Worm (Caenorhabditis elegans): ENCODE data around the gene rac-2.
A peak's percentile ranks its signal among the peaks of the same experiment; 100 is the strongest.

The rac-2 gene

DNA sequence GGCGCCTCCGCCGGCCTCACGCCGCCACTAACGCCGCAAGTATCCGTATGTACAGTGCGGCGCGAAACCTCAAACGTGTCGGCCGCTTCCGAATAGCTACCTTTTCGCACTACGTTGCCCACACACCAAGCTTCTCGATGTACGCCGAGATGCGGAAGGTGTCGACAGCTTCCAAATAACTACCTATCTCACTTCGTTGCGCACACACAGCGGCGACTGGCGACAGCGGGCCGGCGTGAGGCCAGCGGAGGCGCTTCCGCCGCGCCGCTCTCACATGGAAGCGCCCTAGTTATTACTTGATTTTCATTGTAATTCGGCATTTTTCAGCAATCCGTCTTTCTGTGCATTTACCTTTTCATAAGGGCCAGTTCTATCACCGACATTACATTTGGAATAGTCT lies 22.5 kb downstream of the rac-2 start:
- TF ChIP-seq tbx-11 (GFP tag; IDR thresholded peaks at IDR 0.05), result no peak
- TF ChIP-seq sea-1 (GFP tag; conservative IDR thresholded peaks at IDR 0.05), result 0 out of 2 replicates have a peak, but pooled peaks have one; percentile 5

ce11 chrIV:16332585-16332984 lies 24.6 kb downstream of the rac-2 start, which contains the start of gene srz-71:
TSS of gene srz-71 (plus strand) at chrIV:16332885.
- no peak for TF ChIP-seq tra-4 (tag; optimal IDR thresholded peaks at IDR 0.05)
- TF ChIP-seq sea-1 (GFP tag; conservative IDR thresholded peaks at IDR 0.05), result no peak
- no peak for TF ChIP-seq hmbx-1 (tag; optimal IDR thresholded peaks at IDR 0.05)
- no peak for TF ChIP-seq hmg-4 (GFP tag; optimal IDR thresholded peaks at IDR 0.05)
- no peak for TF ChIP-seq ceh-36 (tag; optimal IDR thresholded peaks at IDR 0.05)
- TF ChIP-seq tbx-11 (GFP tag; IDR thresholded peaks at IDR 0.05), result no peak
- TF ChIP-seq hnd-1 (tag; optimal IDR thresholded peaks at IDR 0.05), result no peak
- TF ChIP-seq flt-1 (GFP tag; IDR thresholded peaks at IDR 0.05), result no peak
- no peak for TF ChIP-seq ets-7 (tag; optimal IDR thresholded peaks at IDR 0.05)
- no peak for TF ChIP-seq B0310.2 (tag; optimal IDR thresholded peaks at IDR 0.05)

DNA sequence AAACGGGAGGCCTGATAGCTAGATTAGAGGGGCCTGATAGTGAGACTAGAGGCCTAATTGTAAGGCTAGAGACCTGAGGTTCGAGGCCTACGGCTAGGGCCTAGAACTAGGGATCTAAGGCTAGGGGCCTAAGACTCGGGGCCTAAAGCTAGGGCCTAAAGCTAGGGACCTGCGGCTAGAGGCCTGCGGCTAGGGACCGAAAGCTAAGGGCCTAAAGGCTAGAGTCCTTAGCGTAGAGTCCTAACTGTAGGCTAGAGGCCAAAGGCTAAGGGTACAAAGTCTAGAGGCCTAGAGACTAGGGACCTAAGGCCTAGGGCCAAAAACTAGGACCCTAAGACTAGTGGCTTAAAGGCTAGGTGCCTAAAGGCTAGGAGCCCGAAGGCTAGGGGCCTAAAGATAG lies 25.1 kb downstream of the rac-2 start:
- TF ChIP-seq aly-1 (tag; optimal IDR thresholded peaks at IDR 0.05), result no peak
- TF ChIP-seq B0310.2 (tag; optimal IDR thresholded peaks at IDR 0.05), result no peak
- TF ChIP-seq pes-1 (GFP tag; IDR thresholded peaks at IDR 0.05), result no peak
- TF ChIP-seq ceh-13 (GFP tag; optimal IDR thresholded peaks at IDR 0.05), result no peak
- no peak for TF ChIP-seq flt-1 (GFP tag; IDR thresholded peaks at IDR 0.05)
- TF ChIP-seq ama-1 (optimal IDR thresholded peaks at IDR 0.05), result no peak

DNA sequence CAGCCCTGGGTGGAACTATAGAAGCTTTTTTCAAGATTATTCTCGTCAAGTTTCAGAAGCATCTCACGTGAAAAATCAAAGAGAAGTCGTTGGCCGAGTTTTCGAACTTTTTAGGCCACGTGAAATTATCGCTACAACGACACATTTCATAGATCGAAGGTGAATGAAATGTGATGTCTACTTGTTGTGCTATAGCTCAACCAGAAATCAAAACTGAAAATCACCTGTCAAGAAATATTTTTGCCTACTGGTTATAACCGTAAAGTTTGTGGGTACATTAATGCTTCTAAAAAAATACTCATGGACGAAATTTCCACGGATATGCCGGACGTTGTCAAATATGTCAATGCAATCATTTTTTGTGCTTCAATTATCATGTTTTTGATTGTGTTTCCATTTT lies 27.0 kb downstream of the rac-2 start, which contains the start of gene srz-38:
TSS of gene srz-38 (plus strand) at position 301 of the 400 bp plus-strand sequence.
- TF ChIP-seq F13C5.2 (tag; optimal IDR thresholded peaks at IDR 0.05), result no peak

DNA sequence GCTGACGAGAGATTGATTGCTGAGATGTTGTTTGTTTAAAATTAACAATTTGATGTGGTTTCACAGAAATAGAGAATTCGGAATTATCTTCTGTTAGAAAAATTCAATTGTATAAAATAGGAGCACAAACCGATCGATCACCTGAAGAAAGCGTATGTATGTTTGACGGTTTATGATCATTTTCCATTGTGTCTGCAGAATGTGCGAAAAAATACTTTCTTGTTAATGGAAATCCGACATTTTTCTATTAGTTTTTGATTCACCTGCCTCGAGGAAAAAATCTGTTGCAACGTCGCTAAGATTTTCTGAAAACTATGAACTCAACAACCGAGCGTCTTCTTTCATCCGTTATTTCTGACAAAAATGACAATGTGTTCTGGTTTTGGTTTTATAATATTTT lies 28.7 kb downstream of the rac-2 start, which contains the start of gene C35D6.13:
TSS of gene C35D6.13 (plus strand) at position 301 of the 400 bp plus-strand sequence.
- TF ChIP-seq ceh-36 (tag; optimal IDR thresholded peaks at IDR 0.05), result no peak
- no peak for TF ChIP-seq hnd-1 (tag; optimal IDR thresholded peaks at IDR 0.05)
- no peak for TF ChIP-seq scrt-1 (GFP tag; IDR thresholded peaks at IDR 0.05)
- TF ChIP-seq tbx-37 (GFP tag; conservative IDR thresholded peaks at IDR 0.05), result no peak
- TF ChIP-seq ceh-13 (GFP tag; optimal IDR thresholded peaks at IDR 0.05), result no peak
- no peak for TF ChIP-seq ama-1 (optimal IDR thresholded peaks at IDR 0.05)
- no peak for TF ChIP-seq F13C5.2 (tag; optimal IDR thresholded peaks at IDR 0.05)
- TF ChIP-seq pes-1 (GFP tag; IDR thresholded peaks at IDR 0.05), result no peak
- TF ChIP-seq aly-1 (tag; optimal IDR thresholded peaks at IDR 0.05), result no peak
- no peak for TF ChIP-seq tra-4 (tag; optimal IDR thresholded peaks at IDR 0.05)
- no peak for TF ChIP-seq ets-7 (tag; optimal IDR thresholded peaks at IDR 0.05)
- TF ChIP-seq flt-1 (GFP tag; IDR thresholded peaks at IDR 0.05), result no peak
- no peak for TF ChIP-seq hmg-4 (GFP tag; optimal IDR thresholded peaks at IDR 0.05)
- no peak for TF ChIP-seq hmbx-1 (tag; optimal IDR thresholded peaks at IDR 0.05)
- no peak for TF ChIP-seq tbx-11 (GFP tag; IDR thresholded peaks at IDR 0.05)
- no peak for TF ChIP-seq sea-1 (GFP tag; conservative IDR thresholded peaks at IDR 0.05)

ce11 chrIV:16346514-16346913 lies 38.5 kb downstream of the rac-2 start, which contains the start of gene C35D6.3:
TSS of gene C35D6.3 (plus strand) at chrIV:16346814.
- TF ChIP-seq hnd-1 (tag; optimal IDR thresholded peaks at IDR 0.05) (no peak), pes-1 (GFP tag; IDR thresholded peaks at IDR 0.05) (no peak), hmbx-1 (tag; optimal IDR thresholded peaks at IDR 0.05) (no peak), tra-4 (tag; optimal IDR thresholded peaks at IDR 0.05) (no peak), B0310.2 (tag; optimal IDR thresholded peaks at IDR 0.05) (no peak), ceh-13 (GFP tag; optimal IDR thresholded peaks at IDR 0.05) (no peak)

DNA sequence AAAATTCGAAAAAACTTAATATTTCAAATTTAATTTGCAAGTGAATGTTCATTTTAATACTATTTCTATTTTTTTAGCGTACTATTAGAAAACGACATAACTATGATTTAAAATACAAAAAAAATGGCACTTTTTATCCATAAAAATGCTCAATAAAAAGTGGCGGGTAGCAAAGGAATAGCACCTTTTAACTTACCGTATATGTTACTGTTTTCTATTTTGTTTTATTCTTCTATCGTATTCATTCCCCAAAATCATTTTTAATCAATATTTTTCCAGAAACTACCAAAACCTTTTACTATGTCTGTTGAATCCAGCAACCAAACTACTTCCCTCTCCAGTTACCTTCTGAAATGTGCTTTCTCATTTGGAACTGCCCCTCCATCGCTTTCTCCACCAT lies 42.7 kb downstream of the rac-2 start, which contains the start of gene C35D6.4:
TSS of gene C35D6.4 (plus strand) at position 301 of the 400 bp plus-strand sequence.
- TF ChIP-seq ets-7 (tag; optimal IDR thresholded peaks at IDR 0.05), result no peak
